Fruit fly (Drosophila melanogaster): Measurements from ENCODE around the gene Tsp96F.

dm6 chr3R:25830128-25830527 lies 51.1 kb downstream of the Tsp96F start, which contains the start of gene Sfp96F:
- TF ChIP-seq fkh (GFP tag; optimal IDR thresholded peaks at IDR 0.05) (no peak), fd85E (GFP tag; optimal IDR thresholded peaks at IDR 0.05) (no peak), OdsH (GFP tag; optimal IDR thresholded peaks at IDR 0.05) (no peak), CG6854 (GFP tag; optimal IDR thresholded peaks at IDR 0.05) (no peak), pdm3 (GFP tag; optimal IDR thresholded peaks at IDR 0.05) (no peak), CG32006 (GFP tag; optimal IDR thresholded peaks at IDR 0.05) (no peak)
